Fruit fly (Drosophila melanogaster): ENCODE results near the gene PIG-F.

Gene PIG-F

dm6 chr3L:19584369-19584915 is 27.8 kb upstream of the PIG-F start, which contains the start of gene Shal (continued):
- TF ChIP-seq tna (GFP tag; IDR thresholded peaks at IDR 0.05; ENCODE audit: partially characterized antibody) (0 out of 2 replicates have a peak, but pooled peaks have one; percentile 8), CG3726 (GFP tag; IDR thresholded peaks at IDR 0.05) (no peak), dpn (GFP tag; optimal IDR thresholded peaks at IDR 0.05) (no peak), CG11723 (GFP tag; optimal IDR thresholded peaks at IDR 0.05) (no peak), toy (GFP tag; IDR thresholded peaks at IDR 0.05) (no peak), Spps (tag; optimal IDR thresholded peaks at IDR 0.05) (no peak), CG10565 (GFP tag; optimal IDR thresholded peaks at IDR 0.05) (no peak), CG6854 (GFP tag; optimal IDR thresholded peaks at IDR 0.05) (no peak), C15 (GFP tag; IDR thresholded peaks at IDR 0.05) (0 out of 3 replicates have a peak, but pooled peaks have one; percentile 19), Ets65A (GFP tag) (peak; percentile 90), CG14710 (tag; optimal IDR thresholded peaks at IDR 0.05) (no peak), CG5953 (GFP tag; IDR thresholded peaks at IDR 0.05) (no peak), twi (tag; optimal IDR thresholded peaks at IDR 0.05) (no peak), her (GFP tag; optimal IDR thresholded peaks at IDR 0.05) (no peak), CG14014 (GFP tag; IDR thresholded peaks at IDR 0.05) (no peak), CG4282 (GFP tag; optimal IDR thresholded peaks at IDR 0.05) (no peak), CG32532 (GFP tag; IDR thresholded peaks at IDR 0.05) (0 out of 2 replicates have a peak, but pooled peaks have one; percentile 28), seq (GFP tag; IDR thresholded peaks at IDR 0.05) (0 out of 2 replicates have a peak, but pooled peaks have one; percentile 6), Atf-2 (GFP tag; optimal IDR thresholded peaks at IDR 0.05) (no peak), sqz (GFP tag; optimal IDR thresholded peaks at IDR 0.05) (no peak), NC2α (GFP tag; optimal IDR thresholded peaks at IDR 0.05) (no peak), pros (GFP tag; optimal IDR thresholded peaks at IDR 0.05) (no peak), Dp (GFP tag; optimal IDR thresholded peaks at IDR 0.05) (no peak), prd (optimal IDR thresholded peaks at IDR 0.05) (no peak), prd (GFP tag; IDR thresholded peaks at IDR 0.05) (no peak), CG7357 (GFP tag; IDR thresholded peaks at IDR 0.05) (no peak), CG4707 (GFP tag; optimal IDR thresholded peaks at IDR 0.05) (no peak), disco-r (GFP tag; optimal IDR thresholded peaks at IDR 0.05) (no peak), ro (GFP tag; IDR thresholded peaks at IDR 0.05) (no peak), CG42726 (GFP tag; IDR thresholded peaks at IDR 0.05; ENCODE audit: partially characterized antibody) (no peak), CG15011 (GFP tag; optimal IDR thresholded peaks at IDR 0.05) (no peak), CG14441 (GFP tag; IDR thresholded peaks at IDR 0.05) (no peak), cato (GFP tag; optimal IDR thresholded peaks at IDR 0.05; ENCODE audit: borderline replicate concordance) (no peak), CG1529 (GFP tag; optimal IDR thresholded peaks at IDR 0.05) (no peak), ATbp (GFP tag; optimal IDR thresholded peaks at IDR 0.05) (no peak), CG17802 (tag; optimal IDR thresholded peaks at IDR 0.05) (peak; percentile 49), Max (GFP tag; optimal IDR thresholded peaks at IDR 0.05) (no peak), bsh (GFP tag; optimal IDR thresholded peaks at IDR 0.05) (no peak), CG6254 (GFP tag; optimal IDR thresholded peaks at IDR 0.05) (no peak), HHEX (GFP tag; optimal IDR thresholded peaks at IDR 0.05) (no peak), Hand (GFP tag; optimal IDR thresholded peaks at IDR 0.05) (no peak), CG12071 (GFP tag; optimal IDR thresholded peaks at IDR 0.05) (no peak), CG7271 (tag; optimal IDR thresholded peaks at IDR 0.05) (no peak), h (optimal IDR thresholded peaks at IDR 0.05) (no peak)

Measured in whole organism, embryonic.